Fruit fly (Drosophila melanogaster) whole organism, embryonic: ENCODE data around the gene CG43321.

Source experiments
- ATbp ChIP-seq: fragments of 200-800 bp; sonication (Bioruptor generic); optimal IDR thresholded peaks from 2 replicates; lab custom pipeline; 2017; ENCODE audit warnings: missing biosample characterization, mild to moderate bottlenecking, missing genetic modification characterization, missing genetic modification reagents
- Aef1 ChIP-seq: fragments of 200-800 bp; sonication (Bioruptor generic); IDR thresholded peaks from 3 replicates; pipeline ENCODE4 v1.3.6; 2022; ENCODE audit warnings: missing biosample characterization, missing genetic modification characterization
- Atf3 ChIP-seq: fragments of 200-800 bp; sonication (Bioruptor generic); optimal IDR thresholded peaks from 3 replicates; lab custom pipeline; 2016; ENCODE audit warnings: missing biosample characterization, missing genetic modification characterization
- CG10959 ChIP-seq: fragments of 200-800 bp; sonication (Bioruptor generic); IDR thresholded peaks from 2 replicates; pipeline ENCODE4 v1.3.6; 2022; ENCODE audit warnings: missing biosample characterization, missing genetic modification characterization
- CG12071 ChIP-seq: fragments of 200-800 bp; sonication (Bioruptor generic); optimal IDR thresholded peaks from 3 replicates; lab custom pipeline; 2018; ENCODE audit warnings: missing biosample characterization, mild to moderate bottlenecking, missing genetic modification characterization
- CG12155 ChIP-seq: fragments of 200-800 bp; sonication (Bioruptor generic); optimal IDR thresholded peaks from 3 replicates; lab custom pipeline; 2016; ENCODE audit warnings: missing biosample characterization, missing genetic modification characterization
- CG13296 ChIP-seq: fragments of 200-800 bp; sonication (Bioruptor generic); optimal IDR thresholded peaks from 3 replicates; lab custom pipeline; 2018; ENCODE audit warnings: missing biosample characterization, mild to moderate bottlenecking, missing genetic modification characterization
- CG14667 ChIP-seq: fragments of 200-800 bp; sonication (Bioruptor generic); IDR thresholded peaks from 2 replicates; pipeline ENCODE4 v1.3.6; 2022; ENCODE audit warnings: missing biosample characterization, missing genetic modification characterization
- CG15696 ChIP-seq: fragments of 200-800 bp; sonication (Bioruptor generic); optimal IDR thresholded peaks from 2 replicates; lab custom pipeline; 2019; ENCODE audit warnings: missing biosample characterization, mild to moderate bottlenecking, missing genetic modification characterization, moderate library complexity
- CG16815 ChIP-seq: fragments of 200-800 bp; sonication (Bioruptor generic); optimal IDR thresholded peaks from 3 replicates; lab custom pipeline; 2017; ENCODE audit warnings: missing biosample characterization, mild to moderate bottlenecking, missing genetic modification characterization
- CG3065 ChIP-seq: fragments of 200-800 bp; sonication (Bioruptor generic); optimal IDR thresholded peaks from 2 replicates; lab custom pipeline; 2016; ENCODE audit warnings: missing biosample characterization, missing genetic modification characterization
- CG3838 ChIP-seq: fragments of 200-800 bp; sonication (Bioruptor generic); optimal IDR thresholded peaks from 3 replicates; lab custom pipeline; 2016; ENCODE audit warnings: missing biosample characterization, missing genetic modification characterization
- CG4617 ChIP-seq: fragments of 200-800 bp; sonication (Bioruptor generic); optimal IDR thresholded peaks from 3 replicates; lab custom pipeline; 2016; ENCODE audit warnings: missing biosample characterization, missing genetic modification characterization, borderline replicate concordance
- CG6254 ChIP-seq: fragments of 200-800 bp; sonication (Bioruptor generic); optimal IDR thresholded peaks from 3 replicates; lab custom pipeline; 2017; ENCODE audit warnings: mild to moderate bottlenecking, missing biosample characterization, missing genetic modification reagents, missing genetic modification characterization
- CG6765 ChIP-seq: fragments of 200-800 bp; sonication (Bioruptor generic); optimal IDR thresholded peaks from 3 replicates; lab custom pipeline; 2017; ENCODE audit warnings: missing biosample characterization, mild to moderate bottlenecking, missing genetic modification characterization
- CG8765 ChIP-seq: fragments of 200-800 bp; sonication (Bioruptor generic); IDR thresholded peaks from 2 replicates; pipeline ENCODE4 v1.3.6; 2022; ENCODE audit warnings: missing biosample characterization, missing genetic modification characterization
- CG9876 ChIP-seq: fragments of 200-800 bp; sonication (Bioruptor generic); optimal IDR thresholded peaks from 2 replicates; lab custom pipeline; 2016; ENCODE audit warnings: missing biosample characterization, missing genetic modification characterization
- CTCF ChIP-seq: fragments of 200-800 bp; sonication (Bioruptor generic); optimal IDR thresholded peaks from 2 replicates; lab custom pipeline; 2017; ENCODE audit warnings: missing biosample characterization, mild to moderate bottlenecking, missing genetic modification characterization, moderate library complexity
- Hand ChIP-seq: fragments of 200-800 bp; sonication (Bioruptor generic); optimal IDR thresholded peaks from 2 replicates; lab custom pipeline; 2017; ENCODE audit warnings: mild to moderate bottlenecking, missing biosample characterization, missing genetic modification reagents, missing genetic modification characterization
- Hmr ChIP-seq: fragments of 200-800 bp; sonication (Bioruptor generic); optimal IDR thresholded peaks from 3 replicates; lab custom pipeline; 2017; ENCODE audit warnings: mild to moderate bottlenecking, missing biosample characterization, missing genetic modification reagents, missing genetic modification characterization
- Nf-YC ChIP-seq: fragments of 200-800 bp; optimal IDR thresholded peaks from 3 replicates; lab custom pipeline; 2019; ENCODE audit warnings: missing biosample characterization, mild to moderate bottlenecking, missing genetic modification characterization, moderate library complexity
- NfI ChIP-seq: fragments of 200-800 bp; sonication (Bioruptor generic); optimal IDR thresholded peaks from 3 replicates; lab custom pipeline; 2018; ENCODE audit warnings: missing biosample characterization, mild to moderate bottlenecking, missing genetic modification characterization, moderate library complexity
- Oaz ChIP-seq: fragments of 200-800 bp; sonication (Bioruptor generic); IDR thresholded peaks from 2 replicates; pipeline ENCODE4 v1.3.6; 2022; ENCODE audit warnings: missing biosample characterization, missing genetic modification characterization
- Poxn ChIP-seq: fragments of 200-800 bp; sonication (Bioruptor generic); IDR thresholded peaks from 2 replicates; pipeline ENCODE4 v1.3.6; 2022; ENCODE audit warnings: missing biosample characterization, missing genetic modification characterization
- Rfx ChIP-seq: fragments of 200-800 bp; sonication (Bioruptor generic); IDR thresholded peaks from 2 replicates; pipeline ENCODE4 v1.3.6; 2022; ENCODE audit warnings: missing biosample characterization, missing genetic modification characterization
- Stat92E ChIP-seq, 3 experiments: fragments of >200 bp in 2 of 3; fragments of 200-800 bp in 1 of 3; sonication (Bioruptor generic) in 1 of 3; optimal IDR thresholded peaks; 2 replicates each; lab custom pipeline; 2017 to 2019; ENCODE audit warnings: missing biosample characterization in 3 of 3, missing genetic modification characterization in 3 of 3, mild to moderate bottlenecking in 1 of 3, moderate library complexity in 1 of 3
- bbx ChIP-seq: fragments of 200-800 bp; sonication (Bioruptor generic); IDR thresholded peaks from 2 replicates; pipeline ENCODE4 v1.3.6; 2022; ENCODE audit warnings: missing biosample characterization, missing genetic modification characterization; ENCODE audit not compliant: partially characterized antibody
- bowl ChIP-seq: fragments of 200-800 bp; sonication (Bioruptor generic); IDR thresholded peaks from 2 replicates; pipeline ENCODE4 v1.3.6; 2022; ENCODE audit warnings: missing biosample characterization, missing genetic modification characterization
- bsh ChIP-seq, 2 experiments: fragments of 200-800 bp; sonication (Bioruptor generic); optimal IDR thresholded peaks; 2 replicates each; lab custom pipeline; 2017 to 2018; ENCODE audit warnings: mild to moderate bottlenecking in 2 of 2, missing biosample characterization in 2 of 2, missing genetic modification characterization in 2 of 2, moderate library complexity in 1 of 2
- cad ChIP-seq: fragments of >200 bp; optimal IDR thresholded peaks from 2 replicates; lab custom pipeline; 2017; ENCODE audit warnings: missing biosample characterization, missing genetic modification characterization
- chinmo ChIP-seq: fragments of 200-800 bp; sonication (Bioruptor generic); IDR thresholded peaks from 4 replicates; pipeline ENCODE4 v1.3.6; 2022; ENCODE audit warnings: missing biosample characterization, missing genetic modification characterization; ENCODE audit not compliant: partially characterized antibody
- ci ChIP-seq: fragments of 200-800 bp; sonication (Bioruptor generic); IDR thresholded peaks from 3 replicates; pipeline ENCODE4 v1.3.6; 2022; ENCODE audit warnings: missing biosample characterization, missing genetic modification characterization
- exex ChIP-seq: fragments of 200-800 bp; sonication (Bioruptor generic); optimal IDR thresholded peaks from 4 replicates; lab custom pipeline; 2018; ENCODE audit warnings: missing biosample characterization, mild to moderate bottlenecking, missing genetic modification characterization, moderate library complexity
- fd102C ChIP-seq: fragments of 200-800 bp; sonication (Bioruptor generic); optimal IDR thresholded peaks from 2 replicates; lab custom pipeline; 2018; ENCODE audit warnings: missing biosample characterization, mild to moderate bottlenecking, missing genetic modification characterization, moderate library complexity
- fru ChIP-seq: fragments of >200 bp; optimal IDR thresholded peaks from 2 replicates; lab custom pipeline; 2017
- ftz-f1 ChIP-seq: fragments of 200-800 bp; sonication (Bioruptor generic); optimal IDR thresholded peaks from 2 replicates; lab custom pipeline; 2016; ENCODE audit warnings: missing biosample characterization, missing genetic modification characterization
- hb ChIP-seq: fragments of 200-800 bp; sonication (Bioruptor generic); IDR thresholded peaks from 3 replicates; pipeline ENCODE4 v1.3.6; 2022; ENCODE audit warnings: missing biosample characterization, missing genetic modification characterization; ENCODE audit not compliant: partially characterized antibody
- lab ChIP-seq: fragments of 200-800 bp; sonication (Bioruptor generic); optimal IDR thresholded peaks from 3 replicates; lab custom pipeline; 2017; ENCODE audit warnings: missing biosample characterization, missing genetic modification characterization, mild to moderate bottlenecking, moderate library complexity, missing genetic modification reagents
- lola ChIP-seq, 3 experiments: fragments of >200 bp in 2 of 3; fragments of 200-800 bp in 1 of 3; sonication (Bioruptor generic) in 1 of 3; optimal IDR thresholded peaks; 2 replicates each; lab custom pipeline; 2017 to 2019; ENCODE audit warnings: missing biosample characterization in 3 of 3, missing genetic modification characterization in 3 of 3, mild to moderate bottlenecking in 1 of 3, moderate library complexity in 1 of 3
- nerfin-1 ChIP-seq: fragments of 200-800 bp; sonication (Bioruptor generic); optimal IDR thresholded peaks from 3 replicates; lab custom pipeline; 2019; ENCODE audit warnings: missing biosample characterization, mild to moderate bottlenecking, missing genetic modification characterization, moderate library complexity
- pb ChIP-seq: fragments of 200-800 bp; sonication (Bioruptor generic); optimal IDR thresholded peaks from 3 replicates; lab custom pipeline; 2016; ENCODE audit warnings: missing biosample characterization, missing genetic modification characterization
- psq ChIP-seq: fragments of 200-800 bp; sonication (Bioruptor generic); optimal IDR thresholded peaks from 2 replicates; lab custom pipeline; 2017; ENCODE audit warnings: missing biosample characterization, missing genetic modification characterization
- repo ChIP-seq: fragments of 200-800 bp; sonication (Bioruptor generic); optimal IDR thresholded peaks from 2 replicates; lab custom pipeline; 2016; ENCODE audit warnings: missing biosample characterization, missing genetic modification characterization
- rib ChIP-seq: fragments of 200-800 bp; sonication (Bioruptor generic); IDR thresholded peaks from 2 replicates; pipeline ENCODE4 v1.3.6; 2022; ENCODE audit warnings: missing biosample characterization, missing genetic modification characterization
- ssp ChIP-seq: fragments of 200-800 bp; sonication (Bioruptor generic); IDR thresholded peaks from 2 replicates; pipeline ENCODE4 v1.3.6; 2022; ENCODE audit warnings: missing biosample characterization, missing genetic modification characterization
- stwl ChIP-seq: fragments of 200-800 bp; sonication (Bioruptor generic); optimal IDR thresholded peaks from 3 replicates; lab custom pipeline; 2018; ENCODE audit warnings: missing biosample characterization, mild to moderate bottlenecking, missing genetic modification characterization, moderate library complexity
- tll ChIP-seq, 2 experiments: fragments of 200-800 bp in 1 of 2; fragments of >200 bp in 1 of 2; sonication (Bioruptor generic) in 1 of 2; optimal IDR thresholded peaks; 2 replicates each; lab custom pipeline; 2017 to 2019; ENCODE audit warnings: missing biosample characterization in 2 of 2, missing genetic modification characterization in 2 of 2, mild to moderate bottlenecking in 1 of 2, moderate library complexity in 1 of 2
- toy ChIP-seq: fragments of 200-800 bp; sonication (Bioruptor generic); IDR thresholded peaks from 2 replicates; pipeline ENCODE4 v1.3.6; 2022; ENCODE audit warnings: missing biosample characterization, missing genetic modification characterization
- tx ChIP-seq: fragments of 200-800 bp; sonication (Bioruptor generic); optimal IDR thresholded peaks from 2 replicates; lab custom pipeline; 2016; ENCODE audit warnings: missing biosample characterization, missing genetic modification characterization
- zf30C ChIP-seq: fragments of 200-800 bp; sonication (Bioruptor generic); optimal IDR thresholded peaks from 3 replicates; lab custom pipeline; 2018; ENCODE audit warnings: missing biosample characterization, mild to moderate bottlenecking, missing genetic modification characterization

The CG43321 gene

DNA sequence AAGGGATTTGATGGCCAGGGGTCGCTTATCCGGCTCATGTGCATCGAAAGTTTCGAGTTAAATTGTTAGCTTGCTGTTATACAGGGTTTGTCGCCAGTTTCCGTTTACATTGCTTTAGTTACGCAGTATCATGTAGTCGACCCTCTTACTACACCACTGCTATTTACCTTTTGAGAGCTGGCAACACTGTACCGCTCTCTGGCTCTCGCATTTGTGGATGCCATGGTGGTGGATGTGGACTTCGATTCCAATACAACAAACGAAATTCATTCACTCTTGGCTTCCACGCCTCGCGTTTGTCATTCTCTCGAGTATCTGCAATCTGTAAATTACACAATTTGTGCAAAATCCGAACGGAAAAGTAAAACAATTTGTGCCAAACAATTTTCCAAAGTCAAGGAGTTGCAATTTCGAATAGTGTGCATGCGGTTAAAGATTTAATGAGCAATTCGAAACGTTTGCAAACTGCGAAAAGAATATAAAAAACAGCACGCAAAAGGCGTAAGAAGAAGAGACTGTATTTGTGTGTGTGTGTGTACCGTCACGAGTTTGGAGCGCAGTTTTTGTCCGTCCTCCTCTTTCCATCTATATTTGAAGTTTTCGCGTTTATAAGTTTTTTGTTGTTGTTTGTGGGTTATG, 37.1 kb downstream of the CG43321 start (continued):
- peak; percentile 62; the same call in 2 of the 3 replicates for TF ChIP-seq ci (GFP tag; lab: Robert Waterston, UW)
- no peak for TF ChIP-seq CG15696 (tag; lab: Kevin White, UChicago)
- TF ChIP-seq Nf-YC (tag; lab: Kevin White, UChicago) = peak; percentile 59
- peak; percentile 39 for TF ChIP-seq Hmr
- peak; percentile 99 for TF ChIP-seq bbx (GFP tag; lab: Robert Waterston, UW)
- TF ChIP-seq rib (GFP tag; lab: Robert Waterston, UW) = 0 out of 2 replicates have a peak, but pooled peaks have one; percentile 18
- no peak for TF ChIP-seq Aef1 (GFP tag; lab: Robert Waterston, UW)
- TF ChIP-seq cad (GFP tag; lab: Kevin White, UChicago) = no peak
- no peak for TF ChIP-seq CG6254 (GFP tag; lab: Kevin White, UChicago)
- no peak for TF ChIP-seq fd102C
- TF ChIP-seq stwl (tag; lab: Kevin White, UChicago) = peak; percentile 63
- no peak for TF ChIP-seq bowl
- peak; percentile 100 for TF ChIP-seq hb
- TF ChIP-seq Stat92E (GFP tag; optimal IDR thresholded peaks at IDR 0.05; lab: Kevin White, UChicago) = no peak
- no peak for TF ChIP-seq toy (GFP tag; lab: Robert Waterston, UW)
- TF ChIP-seq lola (GFP tag; optimal IDR thresholded peaks at IDR 0.05; lab: Kevin White, UChicago) = no peak
- TF ChIP-seq repo (GFP tag; lab: Kevin White, UChicago) = no peak
- TF ChIP-seq ssp (GFP tag; lab: Robert Waterston, UW) = no peak
- no peak for TF ChIP-seq CG3065 (GFP tag; lab: Kevin White, UChicago)
- TF ChIP-seq CG6765 (GFP tag; lab: Kevin White, UChicago) = peak; percentile 34
- peak; percentile 52 for TF ChIP-seq Rfx (GFP tag; lab: Robert Waterston, UW)
- TF ChIP-seq CG13296 (GFP tag; lab: Kevin White, UChicago) = peak; percentile 60
- TF ChIP-seq CG9876 (GFP tag; lab: Kevin White, UChicago) = no peak
- peak; percentile 67 for TF ChIP-seq CG12071 (GFP tag; lab: Kevin White, UChicago)
- TF ChIP-seq exex (tag; lab: Kevin White, UChicago) = peak; percentile 46
- no peak for TF ChIP-seq CTCF
- TF ChIP-seq bsh (GFP tag; optimal IDR thresholded peaks at IDR 0.05; lab: Kevin White, UChicago) = peak; percentile 19 to 24
- peak; percentile 4 for TF ChIP-seq tx (GFP tag; lab: Kevin White, UChicago)
- no peak for TF ChIP-seq Poxn (GFP tag; lab: Robert Waterston, UW)
- no peak for TF ChIP-seq tll (GFP tag; optimal IDR thresholded peaks at IDR 0.05; lab: Kevin White, UChicago)
- no peak for TF ChIP-seq ATbp
- no peak for TF ChIP-seq psq (GFP tag; lab: Kevin White, UChicago)
- TF ChIP-seq CG14667 = no peak
- no peak for TF ChIP-seq CG16815 (GFP tag; lab: Kevin White, UChicago)
- TF ChIP-seq Atf3 = no peak
- peak; percentile 38 for TF ChIP-seq lab (GFP tag; lab: Kevin White, UChicago)
- TF ChIP-seq NfI (GFP tag; lab: Kevin White, UChicago) = peak; percentile 24
- peak; percentile 99 for TF ChIP-seq chinmo
- no peak for TF ChIP-seq CG3838
- TF ChIP-seq nerfin-1 = peak; percentile 98
- no peak for TF ChIP-seq CG10959 (GFP tag; lab: Robert Waterston, UW)
- TF ChIP-seq ftz-f1 = no peak
- TF ChIP-seq CG4617 (GFP tag; lab: Kevin White, UChicago) = no peak
- no peak for TF ChIP-seq fru (lab: Kevin White, UChicago)
- TF ChIP-seq CG12155 (GFP tag; lab: Kevin White, UChicago) = no peak
- peak; percentile 4 for TF ChIP-seq Hand (GFP tag; lab: Kevin White, UChicago)
- TF ChIP-seq pb (GFP tag; lab: Kevin White, UChicago) = no peak
- no peak for TF ChIP-seq Oaz (GFP tag; lab: Robert Waterston, UW)
- peak; percentile 18; the same call in 1 of the 2 replicates for TF ChIP-seq CG8765 (GFP tag; lab: Robert Waterston, UW)
- TF ChIP-seq zf30C (GFP tag; lab: Kevin White, UChicago) = no peak
